Fruit fly (Drosophila melanogaster) whole organism, embryonic: ENCODE measurements around the gene Ugt37A2.

Experiments
- Atf6 ChIP-seq: fragments of 200-800 bp; sonication (Bioruptor generic); IDR thresholded peaks from 2 replicates; pipeline ENCODE4 v1.3.6; 2022; ENCODE audit warnings: missing biosample characterization, missing genetic modification characterization
- Blimp-1 ChIP-seq: fragments of 200-800 bp; sonication (Bioruptor generic); optimal IDR thresholded peaks from 3 replicates; lab custom pipeline; 2018; ENCODE audit warnings: missing biosample characterization, missing genetic modification characterization, mild to moderate bottlenecking, moderate library complexity, missing genetic modification reagents
- CG10431 ChIP-seq: fragments of 200-800 bp; sonication (Bioruptor generic); optimal IDR thresholded peaks from 3 replicates; lab custom pipeline; 2018; ENCODE audit warnings: missing biosample characterization, mild to moderate bottlenecking, missing genetic modification characterization
- CG10654 ChIP-seq: fragments of 200-800 bp; sonication (Bioruptor generic); optimal IDR thresholded peaks from 2 replicates; lab custom pipeline; 2016; ENCODE audit warnings: missing biosample characterization, missing genetic modification characterization
- CG11093 ChIP-seq: fragments of 200-800 bp; sonication (Bioruptor generic); IDR thresholded peaks from 3 replicates; pipeline ENCODE4 v1.3.6; 2022; ENCODE audit warnings: missing biosample characterization, missing genetic modification characterization
- CG12219 ChIP-seq: fragments of 200-800 bp; sonication (Bioruptor generic); optimal IDR thresholded peaks from 3 replicates; lab custom pipeline; 2018; ENCODE audit warnings: missing biosample characterization, mild to moderate bottlenecking, missing genetic modification characterization
- CG12236 ChIP-seq: fragments of 200-800 bp; sonication (Bioruptor generic); optimal IDR thresholded peaks from 2 replicates; lab custom pipeline; 2016; ENCODE audit warnings: missing biosample characterization, missing genetic modification characterization
- CG13775 ChIP-seq: fragments of 200-800 bp; sonication (Bioruptor generic); optimal IDR thresholded peaks from 3 replicates; lab custom pipeline; 2017; ENCODE audit warnings: missing biosample characterization, mild to moderate bottlenecking, missing genetic modification characterization
- CG14014 ChIP-seq: fragments of 200-800 bp; sonication (Bioruptor generic); IDR thresholded peaks from 2 replicates; pipeline ENCODE4 v1.3.6; 2022; ENCODE audit warnings: missing biosample characterization, missing genetic modification characterization
- CG14667 ChIP-seq: fragments of 200-800 bp; sonication (Bioruptor generic); IDR thresholded peaks from 2 replicates; pipeline ENCODE4 v1.3.6; 2022; ENCODE audit warnings: missing biosample characterization, missing genetic modification characterization
- CG17612 ChIP-seq: fragments of 200-800 bp; sonication (Bioruptor generic); IDR thresholded peaks from 2 replicates; pipeline ENCODE4 v1.3.6; 2022; ENCODE audit warnings: missing biosample characterization, missing genetic modification characterization
- CG18262 ChIP-seq: fragments of 200-800 bp; optimal IDR thresholded peaks from 3 replicates; lab custom pipeline; 2019; ENCODE audit warnings: missing biosample characterization, mild to moderate bottlenecking, missing genetic modification characterization, moderate library complexity
- CG34422 ChIP-seq: fragments of 200-800 bp; sonication (Bioruptor generic); IDR thresholded peaks from 3 replicates; pipeline ENCODE4 v1.3.6; 2022; ENCODE audit warnings: missing biosample characterization, missing genetic modification characterization
- CG4328 ChIP-seq: fragments of 200-800 bp; sonication (Bioruptor generic); optimal IDR thresholded peaks from 3 replicates; lab custom pipeline; 2017; ENCODE audit warnings: missing biosample characterization, missing genetic modification reagents, missing genetic modification characterization
- CG6854 ChIP-seq: fragments of 200-800 bp; sonication (Bioruptor generic); optimal IDR thresholded peaks from 3 replicates; lab custom pipeline; 2017; ENCODE audit warnings: missing biosample characterization, mild to moderate bottlenecking, missing genetic modification characterization
- CG7271 ChIP-seq: fragments of 200-800 bp; sonication (Bioruptor generic); optimal IDR thresholded peaks from 2 replicates; lab custom pipeline; 2018; ENCODE audit warnings: missing biosample characterization, mild to moderate bottlenecking, missing genetic modification characterization, moderate library complexity
- CG7357 ChIP-seq: fragments of 200-800 bp; sonication (Bioruptor generic); IDR thresholded peaks from 3 replicates; pipeline ENCODE4 v1.3.6; 2022; ENCODE audit warnings: missing biosample characterization, missing genetic modification characterization
- CG9932 ChIP-seq: fragments of 200-800 bp; sonication (Bioruptor generic); IDR thresholded peaks from 2 replicates; pipeline ENCODE4 v1.3.6; 2022; ENCODE audit warnings: missing biosample characterization, missing genetic modification characterization
- Dad ChIP-seq: fragments of 200-800 bp; sonication (Bioruptor generic); optimal IDR thresholded peaks from 3 replicates; lab custom pipeline; 2016; ENCODE audit warnings: missing biosample characterization, missing genetic modification characterization
- Dref ChIP-seq: fragments of 200-800 bp; sonication (Bioruptor generic); IDR thresholded peaks from 2 replicates; pipeline ENCODE4 v1.3.6; 2022; ENCODE audit warnings: missing biosample characterization, missing genetic modification characterization
- Elba2 ChIP-seq: fragments of 200-800 bp; sonication (Bioruptor generic); optimal IDR thresholded peaks from 3 replicates; lab custom pipeline; 2016; ENCODE audit warnings: missing biosample characterization, missing genetic modification characterization
- GATAe ChIP-seq: fragments of 200-800 bp; sonication (Bioruptor generic); conservative IDR thresholded peaks from 2 replicates; pipeline ENCODE4 v1.3.6; 2022; ENCODE audit warnings: missing biosample characterization, missing genetic modification characterization
- HmgZ ChIP-seq: fragments of 200-800 bp; sonication (Bioruptor generic); optimal IDR thresholded peaks from 2 replicates; lab custom pipeline; 2018; ENCODE audit warnings: missing biosample characterization, mild to moderate bottlenecking, missing genetic modification characterization
- Lim3 ChIP-seq: fragments of 200-800 bp; sonication (Bioruptor generic); IDR thresholded peaks from 2 replicates; pipeline ENCODE4 v1.3.6; 2022; ENCODE audit warnings: missing biosample characterization, missing genetic modification characterization
- MTF-1 ChIP-seq: fragments of 200-800 bp; sonication (Bioruptor generic); optimal IDR thresholded peaks from 2 replicates; lab custom pipeline; 2018; ENCODE audit warnings: missing biosample characterization, mild to moderate bottlenecking, missing genetic modification characterization, borderline replicate concordance
- Myb ChIP-seq: fragments of 200-800 bp; sonication (Bioruptor generic); optimal IDR thresholded peaks from 2 replicates; lab custom pipeline; 2016; ENCODE audit warnings: missing biosample characterization, missing genetic modification characterization
- Neu2 ChIP-seq: fragments of 200-800 bp; sonication (Bioruptor generic); optimal IDR thresholded peaks from 3 replicates; lab custom pipeline; 2016; ENCODE audit warnings: missing biosample characterization, missing genetic modification characterization, borderline replicate concordance
- Ptx1 ChIP-seq: fragments of 200-800 bp; sonication (Bioruptor generic); IDR thresholded peaks from 2 replicates; pipeline ENCODE4 v1.3.6; 2022; ENCODE audit warnings: missing biosample characterization, missing genetic modification characterization
- Sry-β ChIP-seq: fragments of 200-800 bp; sonication (Bioruptor generic); optimal IDR thresholded peaks from 2 replicates; lab custom pipeline; 2018; ENCODE audit warnings: missing biosample characterization, mild to moderate bottlenecking, missing genetic modification characterization, moderate library complexity
- Taf1 ChIP-seq: fragments of 200-800 bp; sonication (Bioruptor generic); IDR thresholded peaks from 2 replicates; pipeline ENCODE4 v1.3.6; 2022; ENCODE audit warnings: missing biosample characterization, missing genetic modification characterization
- Tbp ChIP-seq: fragments of >200 bp; optimal IDR thresholded peaks from 2 replicates; lab custom pipeline; 2018; ENCODE audit warnings: missing biosample characterization, missing genetic modification characterization
- al ChIP-seq: fragments of 200-800 bp; sonication (Bioruptor generic); IDR thresholded peaks from 2 replicates; pipeline ENCODE4 v1.3.6; 2022; ENCODE audit warnings: missing biosample characterization, missing genetic modification characterization
- aop ChIP-seq: fragments of 200-800 bp; sonication (Bioruptor generic); IDR thresholded peaks from 2 replicates; pipeline ENCODE4 v1.3.6; 2022; ENCODE audit warnings: missing biosample characterization, missing genetic modification characterization
- bab2 ChIP-seq: fragments of 200-800 bp; sonication (Bioruptor generic); optimal IDR thresholded peaks from 2 replicates; lab custom pipeline; 2016; ENCODE audit warnings: missing biosample characterization, missing genetic modification characterization
- bbx ChIP-seq: fragments of 200-800 bp; sonication (Bioruptor generic); IDR thresholded peaks from 2 replicates; pipeline ENCODE4 v1.3.6; 2022; ENCODE audit warnings: missing biosample characterization, missing genetic modification characterization; ENCODE audit not compliant: partially characterized antibody
- chinmo ChIP-seq: fragments of 200-800 bp; sonication (Bioruptor generic); IDR thresholded peaks from 4 replicates; pipeline ENCODE4 v1.3.6; 2022; ENCODE audit warnings: missing biosample characterization, missing genetic modification characterization; ENCODE audit not compliant: partially characterized antibody
- danr ChIP-seq: fragments of 200-800 bp; sonication (Bioruptor generic); IDR thresholded peaks from 2 replicates; pipeline ENCODE4 v1.3.6; 2022; ENCODE audit warnings: missing biosample characterization, missing genetic modification characterization
- eve ChIP-seq, 2 experiments: fragments of >200 bp; optimal IDR thresholded peaks; 2 replicates each; lab custom pipeline; 2017; ENCODE audit warnings: missing biosample characterization in 2 of 2, missing genetic modification characterization in 2 of 2
- fru ChIP-seq: fragments of >200 bp; optimal IDR thresholded peaks from 2 replicates; lab custom pipeline; 2017
- jigr1 ChIP-seq: fragments of 200-800 bp; sonication (Bioruptor generic); IDR thresholded peaks from 3 replicates; pipeline ENCODE4 v1.3.6; 2022; ENCODE audit warnings: missing biosample characterization, missing genetic modification characterization
- lbe ChIP-seq: fragments of 200-800 bp; sonication (Bioruptor generic); optimal IDR thresholded peaks from 2 replicates; lab custom pipeline; 2016; ENCODE audit warnings: missing biosample characterization, mild to moderate bottlenecking, missing genetic modification characterization
- luna ChIP-seq: fragments of 200-800 bp; sonication (Bioruptor generic); optimal IDR thresholded peaks from 2 replicates; lab custom pipeline; 2016; ENCODE audit warnings: missing biosample characterization, missing genetic modification characterization
- mam ChIP-seq: fragments of 200-800 bp; sonication (Bioruptor generic); optimal IDR thresholded peaks from 3 replicates; lab custom pipeline; 2016; ENCODE audit warnings: missing biosample characterization, missing genetic modification characterization
- pb ChIP-seq: fragments of 200-800 bp; sonication (Bioruptor generic); optimal IDR thresholded peaks from 3 replicates; lab custom pipeline; 2016; ENCODE audit warnings: missing biosample characterization, missing genetic modification characterization
- pnt ChIP-seq: fragments of 200-800 bp; sonication (Bioruptor generic); optimal IDR thresholded peaks from 3 replicates; lab custom pipeline; 2016; ENCODE audit warnings: missing biosample characterization, missing genetic modification characterization
- scrt ChIP-seq: fragments of 200-800 bp; sonication (Bioruptor generic); optimal IDR thresholded peaks from 2 replicates; lab custom pipeline; 2018; ENCODE audit warnings: missing biosample characterization, mild to moderate bottlenecking, missing genetic modification characterization, moderate library complexity
- shn ChIP-seq: fragments of 200-800 bp; sonication (Bioruptor generic); optimal IDR thresholded peaks from 3 replicates; lab custom pipeline; 2016; ENCODE audit warnings: missing biosample characterization, missing genetic modification characterization
- sna ChIP-seq: fragments of 200-800 bp; sonication (Bioruptor generic); IDR thresholded peaks from 2 replicates; pipeline ENCODE4 v1.3.6; 2022; ENCODE audit warnings: missing biosample characterization, missing genetic modification characterization; ENCODE audit not compliant: partially characterized antibody
- sqz ChIP-seq: fragments of 200-800 bp; sonication (Bioruptor generic); optimal IDR thresholded peaks from 3 replicates; lab custom pipeline; 2018; ENCODE audit warnings: missing biosample characterization, mild to moderate bottlenecking, missing genetic modification characterization
- tgo ChIP-seq: fragments of 200-800 bp; sonication (Bioruptor generic); IDR thresholded peaks from 3 replicates; pipeline ENCODE4 v1.3.6; 2022; ENCODE audit warnings: missing biosample characterization, missing genetic modification characterization
- zf30C ChIP-seq: fragments of 200-800 bp; sonication (Bioruptor generic); optimal IDR thresholded peaks from 3 replicates; lab custom pipeline; 2018; ENCODE audit warnings: missing biosample characterization, mild to moderate bottlenecking, missing genetic modification characterization

Ugt37A2 gene

DNA sequence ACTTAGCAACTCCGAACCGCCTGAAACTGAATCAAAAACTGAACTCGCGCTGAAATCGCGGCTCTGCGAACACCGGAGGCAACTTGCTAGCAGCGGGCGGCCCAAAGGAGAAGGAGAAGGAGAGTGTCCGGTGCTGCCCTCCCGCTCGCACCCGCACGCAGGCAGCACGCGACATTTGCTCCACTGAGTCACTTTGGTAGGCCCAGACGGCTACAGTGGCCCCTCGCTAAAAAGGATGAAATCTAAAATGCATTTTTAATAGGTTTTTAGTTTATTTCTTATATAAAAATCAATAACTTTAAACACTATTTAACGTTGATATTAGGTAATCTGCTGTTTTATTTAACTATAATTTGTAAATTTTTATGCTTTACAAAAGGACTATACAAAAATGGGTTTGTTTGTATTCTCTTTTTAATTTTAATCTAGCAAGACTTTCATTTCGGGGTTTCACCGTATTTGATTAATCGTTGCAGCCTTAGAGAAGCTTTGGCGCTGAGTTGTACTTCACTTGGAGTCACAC lies 17.0 kb upstream of the Ugt37A2 start, which contains the start of gene Men (continued):
- peak; percentile 80 for TF ChIP-seq Ptx1 (GFP tag; lab: Robert Waterston, UW)
- TF ChIP-seq fru (lab: Kevin White, UChicago) = no peak
- TF ChIP-seq bab2 (GFP tag; lab: Kevin White, UChicago) = no peak
- TF ChIP-seq bbx = no peak
- no peak for TF ChIP-seq lbe (GFP tag; lab: Kevin White, UChicago)
- TF ChIP-seq CG12236 (GFP tag; lab: Kevin White, UChicago) = no peak
- TF ChIP-seq CG34422 (GFP tag; lab: Robert Waterston, UW) = no peak
- TF ChIP-seq CG10654 (GFP tag; lab: Kevin White, UChicago) = peak; percentile 22
- no peak for TF ChIP-seq Dref (GFP tag; lab: Robert Waterston, UW)
- TF ChIP-seq HmgZ = peak; percentile 8
- TF ChIP-seq Sry-β (GFP tag; lab: Kevin White, UChicago) = no peak
- TF ChIP-seq MTF-1 (GFP tag; lab: Kevin White, UChicago) = no peak
- TF ChIP-seq scrt = peak; percentile 5
- TF ChIP-seq Tbp = no peak
- TF ChIP-seq sqz = peak; percentile 27
- TF ChIP-seq pb = no peak
- TF ChIP-seq CG12219 (GFP tag; lab: Kevin White, UChicago) = no peak
- no peak for TF ChIP-seq Myb (GFP tag; lab: Kevin White, UChicago)
- TF ChIP-seq CG18262 (tag; lab: Kevin White, UChicago) = peak; percentile 63
- TF ChIP-seq CG14014 = peak; percentile 59; the same call in 1 of the 2 replicates
- no peak for TF ChIP-seq CG10431
- peak; percentile 45 for TF ChIP-seq CG6854
- no peak for TF ChIP-seq CG4328
- no peak for TF ChIP-seq Taf1 (GFP tag; lab: Robert Waterston, UW)
- peak; percentile 27 for TF ChIP-seq CG13775 (GFP tag; lab: Kevin White, UChicago)
- TF ChIP-seq al (GFP tag; lab: Robert Waterston, UW) = no peak
- TF ChIP-seq GATAe (GFP tag; lab: Robert Waterston, UW) = no peak
- TF ChIP-seq mam (GFP tag; lab: Kevin White, UChicago) = no peak
- TF ChIP-seq pnt (GFP tag; lab: Kevin White, UChicago) = no peak
- TF ChIP-seq aop (GFP tag; lab: Robert Waterston, UW) = no peak
- TF ChIP-seq Atf6 = no peak; the same call in 1 of the 2 replicates
- TF ChIP-seq CG17612 (GFP tag; lab: Robert Waterston, UW) = no peak
- TF ChIP-seq CG14667 (GFP tag; lab: Robert Waterston, UW) = no peak
- peak; percentile 61 for TF ChIP-seq Blimp-1 (GFP tag; lab: Kevin White, UChicago)
- no peak for TF ChIP-seq luna (GFP tag; lab: Kevin White, UChicago)
- TF ChIP-seq CG7357 (GFP tag; lab: Robert Waterston, UW) = peak; percentile 57; the same call in 1 of the 3 replicates
- no peak for TF ChIP-seq Neu2 (GFP tag; lab: Kevin White, UChicago)
- no peak for TF ChIP-seq CG7271 (tag; lab: Kevin White, UChicago)
- no peak for TF ChIP-seq danr (GFP tag; lab: Robert Waterston, UW)
- no peak for TF ChIP-seq shn (GFP tag; lab: Kevin White, UChicago)
- TF ChIP-seq chinmo (GFP tag; lab: Robert Waterston, UW) = no peak
- no peak for TF ChIP-seq Dad
- no peak for TF ChIP-seq jigr1 (GFP tag; lab: Robert Waterston, UW)
- 0 out of 2 replicates have a peak, but pooled peaks have one; percentile 9 for TF ChIP-seq CG9932
- no peak for TF ChIP-seq zf30C (GFP tag; lab: Kevin White, UChicago)
- peak; percentile 63; the same call in 2 of the 3 replicates for TF ChIP-seq tgo (GFP tag; lab: Robert Waterston, UW)
- no peak for TF ChIP-seq Lim3 (GFP tag; lab: Robert Waterston, UW)
- TF ChIP-seq CG11093 (GFP tag; lab: Robert Waterston, UW) = peak; percentile 49; the same call in 1 of the 3 replicates
- TF ChIP-seq eve (GFP tag; optimal IDR thresholded peaks at IDR 0.05; lab: Kevin White, UChicago) = peak in 1 of 2 experiments; percentile 32
- TF ChIP-seq sna = no peak
- TF ChIP-seq Elba2 (GFP tag; lab: Kevin White, UChicago) = no peak
